Worm (Caenorhabditis elegans) whole organism, L2 larva: Measurements from ENCODE around the gene K09F6.7.

Source experiments
- C34F6.9 ChIP-seq: fragments of 150-350 bp; optimal IDR thresholded peaks from 2 replicates; lab custom pipeline; 2014; ENCODE audit warnings: missing biosample characterization, missing genetic modification characterization
- F13H6.1 ChIP-seq: sonication (generic microtip); optimal IDR thresholded peaks from 2 replicates; lab custom pipeline; 2016; ENCODE audit warnings: missing genetic modification characterization, missing compliant biosample characterization
- R02D3.7 ChIP-seq: fragments of 150-350 bp; optimal IDR thresholded peaks from 2 replicates; lab custom pipeline; 2014; ENCODE audit warnings: missing biosample characterization, missing genetic modification characterization
- Y55F3AM.14 ChIP-seq: fragments of 200-800 bp; sonication (Bioruptor generic); optimal IDR thresholded peaks from 2 replicates; lab custom pipeline; 2018; ENCODE audit warnings: mild to moderate bottlenecking, missing genetic modification characterization, missing compliant biosample characterization
- ZK546.5 ChIP-seq: sonication (generic microtip); optimal IDR thresholded peaks from 2 replicates; lab custom pipeline; 2017; ENCODE audit warnings: missing biosample characterization, missing genetic modification characterization
- aly-2 ChIP-seq: fragments of 150-350 bp; optimal IDR thresholded peaks from 2 replicates; lab custom pipeline; 2014; ENCODE audit warnings: missing biosample characterization, missing genetic modification characterization
- ceh-16 ChIP-seq: fragments of 150-350 bp; optimal IDR thresholded peaks from 2 replicates; lab custom pipeline; 2014; ENCODE audit warnings: missing biosample characterization, missing genetic modification characterization
- ceh-82 ChIP-seq: fragments of 150-350 bp; optimal IDR thresholded peaks from 2 replicates; lab custom pipeline; 2014; ENCODE audit warnings: missing biosample characterization, missing genetic modification characterization
- crh-2 ChIP-seq: sonication (generic microtip); optimal IDR thresholded peaks from 2 replicates; lab custom pipeline; 2017; ENCODE audit warnings: missing biosample characterization, missing genetic modification characterization
- dmd-4 ChIP-seq: sonication (generic microtip); optimal IDR thresholded peaks from 2 replicates; lab custom pipeline; 2017; ENCODE audit warnings: missing biosample characterization, missing genetic modification characterization
- egl-27 ChIP-seq: sonication (generic microtip); optimal IDR thresholded peaks from 3 replicates; lab custom pipeline; 2017; ENCODE audit warnings: missing biosample characterization, missing genetic modification reagents, missing genetic modification characterization
- elt-3 ChIP-seq: sonication (generic microtip); optimal IDR thresholded peaks from 2 replicates; lab custom pipeline; 2017; ENCODE audit warnings: missing biosample characterization, missing genetic modification characterization
- fos-1 ChIP-seq: fragments of 150-350 bp; optimal IDR thresholded peaks from 2 replicates; lab custom pipeline; 2014; ENCODE audit warnings: missing biosample characterization, missing genetic modification characterization
- gmeb-1 ChIP-seq: fragments of 150-350 bp; optimal IDR thresholded peaks from 2 replicates; lab custom pipeline; 2014; ENCODE audit warnings: missing biosample characterization, missing genetic modification characterization
- lin-11 ChIP-seq: fragments of 150-350 bp; sonication (generic microtip); optimal IDR thresholded peaks from 2 replicates; lab custom pipeline; 2014; ENCODE audit warnings: missing biosample characterization, missing genetic modification characterization, inconsistent platforms, mixed read lengths
- lin-39 ChIP-seq: fragments of 150-350 bp; optimal IDR thresholded peaks from 2 replicates; lab custom pipeline; 2014; ENCODE audit warnings: missing biosample characterization, missing genetic modification reagents, missing genetic modification characterization
- mdl-1 ChIP-seq, 2 experiments: fragments of 150-350 bp in 1 of 2; sonication (generic microtip) in 1 of 2; optimal IDR thresholded peaks; 2 replicates each; lab custom pipeline; 2017; ENCODE audit warnings: missing biosample characterization in 2 of 2, missing genetic modification characterization in 2 of 2
- nhr-10 ChIP-seq: sonication (generic microtip); optimal IDR thresholded peaks from 2 replicates; lab custom pipeline; 2017; ENCODE audit warnings: missing biosample characterization, missing genetic modification characterization
- nhr-11 ChIP-seq: fragments of 150-350 bp; optimal IDR thresholded peaks from 2 replicates; lab custom pipeline; 2014; ENCODE audit warnings: missing biosample characterization, missing genetic modification characterization
- nhr-12 ChIP-seq: fragments of 150-350 bp; optimal IDR thresholded peaks from 2 replicates; lab custom pipeline; 2014; ENCODE audit warnings: missing biosample characterization, missing genetic modification characterization
- nhr-129 ChIP-seq: fragments of 150-350 bp; optimal IDR thresholded peaks from 2 replicates; lab custom pipeline; 2014; ENCODE audit warnings: missing biosample characterization, missing genetic modification characterization
- nhr-21 ChIP-seq: fragments of 150-350 bp; optimal IDR thresholded peaks from 2 replicates; lab custom pipeline; 2014; ENCODE audit warnings: missing biosample characterization, missing genetic modification characterization
- nhr-23 ChIP-seq: fragments of 150-350 bp; optimal IDR thresholded peaks from 2 replicates; lab custom pipeline; 2014; ENCODE audit warnings: missing biosample characterization, missing genetic modification reagents, missing genetic modification characterization
- nhr-237 ChIP-seq: fragments of 150-350 bp; optimal IDR thresholded peaks from 2 replicates; lab custom pipeline; 2014; ENCODE audit warnings: missing biosample characterization, missing genetic modification characterization
- nhr-6 ChIP-seq: fragments of 150-350 bp; optimal IDR thresholded peaks from 2 replicates; lab custom pipeline; 2014; ENCODE audit warnings: missing biosample characterization, missing genetic modification characterization
- nhr-77 ChIP-seq: fragments of 150-350 bp; optimal IDR thresholded peaks from 2 replicates; lab custom pipeline; 2014; ENCODE audit warnings: missing biosample characterization, missing genetic modification characterization
- peb-1 ChIP-seq: fragments of 150-350 bp; optimal IDR thresholded peaks from 2 replicates; lab custom pipeline; 2014; ENCODE audit warnings: missing biosample characterization, missing genetic modification characterization
- sem-4 ChIP-seq: fragments of 150-350 bp; optimal IDR thresholded peaks from 2 replicates; lab custom pipeline; 2014; ENCODE audit warnings: missing biosample characterization, missing genetic modification reagents, missing genetic modification characterization
- skn-1 ChIP-seq: sonication (generic microtip); optimal IDR thresholded peaks from 2 replicates; lab custom pipeline; 2017; ENCODE audit warnings: missing biosample characterization, missing genetic modification characterization
- sma-9 ChIP-seq, 2 experiments: fragments of 150-350 bp in 1 of 2; sonication (generic microtip) in 1 of 2; optimal IDR thresholded peaks; 2 replicates each; lab custom pipeline; 2014 to 2016; ENCODE audit warnings: missing genetic modification characterization in 2 of 2, mild to moderate bottlenecking in 1 of 2, missing biosample characterization in 1 of 2, missing compliant biosample characterization in 1 of 2, missing genetic modification reagents in 1 of 2, moderate library complexity in 1 of 2
- snpc-4 ChIP-seq: fragments of 150-350 bp; optimal IDR thresholded peaks from 2 replicates; lab custom pipeline; 2014; ENCODE audit warnings: missing biosample characterization, missing genetic modification characterization
- unc-39 ChIP-seq: fragments of 150-350 bp; optimal IDR thresholded peaks from 2 replicates; lab custom pipeline; 2014; ENCODE audit warnings: missing biosample characterization, missing genetic modification characterization
- unc-55 ChIP-seq: fragments of 150-350 bp; sonication (generic microtip); optimal IDR thresholded peaks from 3 replicates; lab custom pipeline; 2014; ENCODE audit warnings: missing biosample characterization, missing genetic modification reagents, missing genetic modification characterization
- unc-62 ChIP-seq: fragments of 150-350 bp; optimal IDR thresholded peaks from 2 replicates; lab custom pipeline; 2014; ENCODE audit warnings: missing biosample characterization, missing genetic modification reagents, missing genetic modification characterization
- ztf-11 ChIP-seq: sonication (generic microtip); optimal IDR thresholded peaks from 2 replicates; lab custom pipeline; 2017; ENCODE audit warnings: missing biosample characterization, missing genetic modification characterization
- ztf-4 ChIP-seq: fragments of 150-350 bp; optimal IDR thresholded peaks from 2 replicates; lab custom pipeline; 2014; ENCODE audit warnings: missing biosample characterization, missing genetic modification characterization

K09F6.7 gene

DNA sequence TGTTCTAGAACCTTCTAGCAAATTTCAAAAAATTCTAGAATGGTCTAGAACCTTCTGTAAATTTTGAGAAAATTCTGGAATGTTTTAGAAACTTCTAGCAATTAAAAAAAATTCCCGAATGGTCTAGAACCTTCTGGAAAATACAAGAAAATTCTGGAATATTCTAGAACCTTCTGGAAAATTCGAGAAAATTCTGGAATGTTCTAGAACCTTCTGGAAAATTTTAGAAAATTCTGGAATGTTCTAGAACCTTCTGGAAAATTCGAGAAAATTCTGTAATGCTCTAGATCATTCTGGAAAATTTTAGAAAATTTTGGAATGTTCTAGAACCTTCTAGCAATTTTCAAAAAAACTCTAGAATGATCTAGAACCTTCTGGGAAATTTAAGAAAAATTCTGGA lies 38.5 kb upstream of the K09F6.7 start:
- TF ChIP-seq mdl-1 (tag; optimal IDR thresholded peaks at IDR 0.05; lab: Kevin White, UChicago) (no peak), dmd-4 (no peak), sma-9 (GFP tag; optimal IDR thresholded peaks at IDR 0.05; lab: Kevin White, UChicago) (no peak), sma-9 (tag; optimal IDR thresholded peaks at IDR 0.05; lab: Kevin White, UChicago) (no peak), sem-4 (tag; lab: Kevin White, UChicago) (no peak), peb-1 (no peak), fos-1 (no peak), unc-55 (no peak), nhr-11 (tag; lab: Kevin White, UChicago) (no peak), nhr-237 (no peak), nhr-12 (no peak), crh-2 (tag; lab: Kevin White, UChicago) (no peak), ztf-11 (tag; lab: Kevin White, UChicago) (no peak), C34F6.9 (tag; lab: Kevin White, UChicago) (no peak), nhr-23 (tag; lab: Kevin White, UChicago) (no peak), lin-11 (tag; lab: Kevin White, UChicago) (no peak), nhr-129 (tag; lab: Kevin White, UChicago) (no peak), ztf-4 (tag; lab: Kevin White, UChicago) (no peak), snpc-4 (tag; lab: Kevin White, UChicago) (no peak), gmeb-1 (tag; lab: Kevin White, UChicago) (no peak)

DNA sequence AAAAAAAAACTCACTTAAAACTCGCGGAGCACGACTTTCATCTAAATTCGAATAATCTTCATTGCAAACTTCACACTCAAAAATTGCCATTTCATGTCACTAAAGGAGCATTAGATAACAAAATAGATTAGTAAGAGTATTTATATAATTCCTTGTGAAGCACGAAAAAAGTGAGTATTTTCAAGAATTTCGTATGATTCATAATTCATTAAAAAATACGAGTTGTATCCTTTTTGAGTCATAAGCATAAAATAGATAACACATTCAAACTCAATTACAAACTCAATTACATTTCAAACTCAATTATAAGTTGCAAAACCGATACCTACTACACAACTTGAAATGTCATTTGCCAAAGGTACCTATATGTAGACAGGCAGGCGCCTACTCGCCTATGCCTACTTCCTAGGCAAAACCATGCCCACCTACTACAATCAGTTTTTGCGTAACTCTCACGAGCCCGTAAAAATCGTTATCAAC lies 37.1 kb upstream of the K09F6.7 start, which contains the start of the genes ZK1240.8 and ZK1240.1:
TSS of gene ZK1240.8 (minus strand) at position 101 of the 480 bp plus-strand sequence.
TSS of gene ZK1240.1 (plus strand) at position 430 of the 480 bp plus-strand sequence.
- TF ChIP-seq Y55F3AM.14 (GFP tag; lab: Kevin White, UChicago) (no peak), nhr-11 (tag; lab: Kevin White, UChicago) (no peak), fos-1 (no peak), nhr-6 (tag; lab: Kevin White, UChicago) (no peak), nhr-237 (no peak), elt-3 (tag; lab: Kevin White, UChicago) (no peak), aly-2 (tag; lab: Kevin White, UChicago) (no peak), ceh-16 (no peak), F13H6.1 (tag; lab: Kevin White, UChicago) (no peak), lin-11 (tag; lab: Kevin White, UChicago) (no peak), skn-1 (tag; lab: Kevin White, UChicago) (no peak), gmeb-1 (tag; lab: Kevin White, UChicago) (no peak), dmd-4 (no peak), sem-4 (tag; lab: Kevin White, UChicago) (no peak), ztf-11 (tag; lab: Kevin White, UChicago) (no peak), nhr-12 (no peak), nhr-21 (no peak)

DNA sequence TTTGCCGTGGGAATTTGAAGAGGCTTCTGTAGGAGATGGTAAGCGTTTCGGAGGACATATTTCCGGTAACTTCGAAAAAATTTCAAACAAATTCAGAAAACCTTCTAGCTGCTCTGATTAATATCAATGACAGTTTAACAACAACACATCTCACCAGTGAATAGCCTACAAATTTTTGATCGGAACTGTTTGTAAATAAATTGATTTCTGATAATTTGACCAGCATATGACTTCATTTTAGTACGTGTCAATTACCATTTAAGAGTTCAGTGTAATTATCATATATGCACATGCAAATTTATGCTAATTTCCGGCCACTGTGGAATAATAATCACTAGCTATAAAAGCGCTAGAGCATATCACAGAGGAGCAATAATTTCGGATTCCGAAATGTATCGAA lies 33.0 kb upstream of the K09F6.7 start, which contains the start of gene ZK1240.11:
TSS of gene ZK1240.11 (plus strand) at position 301 of the 400 bp plus-strand sequence.
- TF ChIP-seq sem-4 (tag; lab: Kevin White, UChicago): no peak
- no peak for TF ChIP-seq Y55F3AM.14 (GFP tag; lab: Kevin White, UChicago)
- no peak for TF ChIP-seq ceh-82 (tag; lab: Kevin White, UChicago)
- TF ChIP-seq nhr-21: no peak
- TF ChIP-seq fos-1: no peak
- TF ChIP-seq nhr-77 (tag; lab: Kevin White, UChicago): no peak
- no peak for TF ChIP-seq C34F6.9 (tag; lab: Kevin White, UChicago)
- no peak for TF ChIP-seq R02D3.7 (tag; lab: Kevin White, UChicago)
- TF ChIP-seq egl-27 (tag; lab: Kevin White, UChicago): no peak
- TF ChIP-seq snpc-4 (tag; lab: Kevin White, UChicago): no peak
- TF ChIP-seq ztf-4 (tag; lab: Kevin White, UChicago): no peak
- TF ChIP-seq unc-62 (GFP tag; lab: Kevin White, UChicago): no peak
- no peak for TF ChIP-seq nhr-6 (tag; lab: Kevin White, UChicago)
- TF ChIP-seq lin-39 (tag; lab: Kevin White, UChicago): no peak
- TF ChIP-seq nhr-10: no peak
- no peak for TF ChIP-seq ceh-16
- no peak for TF ChIP-seq ZK546.5 (tag; lab: Kevin White, UChicago)
- TF ChIP-seq ztf-11 (tag; lab: Kevin White, UChicago): no peak

DNA sequence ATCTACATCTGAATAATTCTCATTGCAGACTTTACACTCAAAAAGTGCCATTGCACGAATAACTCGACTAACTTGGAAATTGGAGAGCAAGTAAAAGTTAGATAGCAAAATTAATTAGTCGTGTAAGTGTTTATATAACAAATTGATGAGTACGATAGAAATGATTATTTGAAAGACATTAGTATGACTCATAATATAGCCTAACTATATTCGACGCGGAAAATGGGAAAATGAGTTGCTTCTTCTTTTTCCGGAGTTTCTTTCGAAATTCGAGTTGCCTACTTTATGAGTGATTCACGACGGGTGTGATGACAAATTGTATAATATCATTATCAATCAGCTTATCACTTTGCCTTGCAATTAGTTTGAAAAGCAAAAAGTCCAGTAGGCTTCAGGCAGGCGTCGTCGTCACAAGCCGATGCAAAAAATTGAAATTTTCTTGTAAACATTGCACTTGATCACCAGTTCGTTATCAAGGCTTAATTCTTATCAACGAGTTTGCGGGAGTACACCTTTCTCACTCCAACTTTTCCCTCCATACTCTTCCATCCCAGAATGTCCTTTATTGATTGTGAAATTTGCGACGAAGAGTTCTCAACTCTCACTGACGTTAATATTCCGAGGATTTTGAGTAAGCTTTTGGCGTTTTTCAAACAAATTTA lies 31.1 kb upstream of the K09F6.7 start, which contains the start of the genes ZK1240.6 and ZK1240.2:
TSS of gene ZK1240.6 (minus strand) at position 51 of the 662 bp plus-strand sequence.
TSS of gene ZK1240.2 (plus strand) at position 520 of the 662 bp plus-strand sequence.
- peak; percentile 21 for TF ChIP-seq sma-9 (GFP tag; optimal IDR thresholded peaks at IDR 0.05; lab: Kevin White, UChicago)
- no peak for TF ChIP-seq sma-9 (tag; optimal IDR thresholded peaks at IDR 0.05; lab: Kevin White, UChicago)
- no peak for TF ChIP-seq unc-39 (tag; lab: Kevin White, UChicago)
- TF ChIP-seq fos-1: peak; percentile 76
